Fruit fly (Drosophila melanogaster): ENCODE data around the gene CG32669.

DNA sequence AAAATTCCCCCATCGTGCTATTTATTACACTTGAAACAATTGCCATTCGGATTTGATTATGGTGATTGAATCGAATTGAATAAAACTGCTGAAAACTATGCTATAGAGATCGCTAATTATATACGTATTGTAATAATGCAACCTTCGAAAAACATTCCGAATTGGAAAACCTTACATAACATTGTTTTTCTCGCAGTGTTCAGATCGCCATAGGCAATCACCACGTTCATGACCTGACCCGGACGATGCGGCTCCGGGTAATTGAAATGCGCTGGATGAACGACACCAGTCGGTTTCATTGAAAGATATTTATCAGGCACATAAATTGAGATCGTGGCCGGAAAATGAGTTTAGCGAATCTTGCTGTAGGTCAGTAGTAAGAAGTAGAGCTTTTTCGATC, 37.9 kb upstream of the CG32669 start:
- TF ChIP-seq CG32121 (GFP tag; IDR thresholded peaks at IDR 0.05) (no peak), CG15710 (tag; optimal IDR thresholded peaks at IDR 0.05) (no peak), EcR (GFP tag; optimal IDR thresholded peaks at IDR 0.05) (no peak), CG10348 (GFP tag; IDR thresholded peaks at IDR 0.05) (no peak), CG4496 (GFP tag; IDR thresholded peaks at IDR 0.05) (0 out of 3 replicates have a peak, but pooled peaks have one; percentile 11), CG34367 (tag; optimal IDR thresholded peaks at IDR 0.05) (no peak), CG17806 (tag; optimal IDR thresholded peaks at IDR 0.05) (no peak), CG8301 (tag; optimal IDR thresholded peaks at IDR 0.05) (no peak), CG13204 (GFP tag; optimal IDR thresholded peaks at IDR 0.05) (no peak), CG12605 (GFP tag; IDR thresholded peaks at IDR 0.05) (no peak), gl (tag; optimal IDR thresholded peaks at IDR 0.05) (no peak), Pif1A (GFP tag; optimal IDR thresholded peaks at IDR 0.05) (no peak)
